Worm (Caenorhabditis elegans) whole organism, L4 larva: ENCODE data around the gene R160.13.

ENCODE experiments used
- ctbp-1 ChIP-seq: fragments of 200-800 bp; sonication (Bioruptor generic); IDR thresholded peaks from 2 replicates; pipeline ENCODE4 v1.3.6; 2022; ENCODE audit warnings: missing genetic modification reagents, missing genetic modification characterization, missing compliant biosample characterization
- dpl-1 ChIP-seq: fragments of 150-350 bp; optimal IDR thresholded peaks from 2 replicates; lab custom pipeline; 2014; ENCODE audit warnings: missing biosample characterization, missing genetic modification reagents, missing genetic modification characterization
- jun-1 ChIP-seq: fragments of 150-350 bp; optimal IDR thresholded peaks from 2 replicates; lab custom pipeline; 2014; ENCODE audit warnings: missing biosample characterization, missing genetic modification reagents, missing genetic modification characterization
- mdl-1 ChIP-seq, 2 experiments: fragments of 150-350 bp in 1 of 2; sonication (generic microtip) in 1 of 2; optimal IDR thresholded peaks; 2 replicates each; lab custom pipeline; 2014 to 2017; ENCODE audit warnings: missing biosample characterization in 2 of 2, missing genetic modification characterization in 2 of 2
- skn-1 ChIP-seq: fragments of 150-350 bp; optimal IDR thresholded peaks from 2 replicates; lab custom pipeline; 2014; ENCODE audit warnings: missing biosample characterization, missing genetic modification characterization
- unc-62 ChIP-seq, 3 experiments: fragments of 150-350 bp in 1 of 3; sonication (generic microtip); optimal IDR thresholded peaks in 2 of 3; peaks in 1 of 3; 1 replicate in 1 of 3; 2 replicates in 2 of 3; lab custom pipeline; 2014 to 2017; ENCODE audit warnings: missing biosample characterization in 3 of 3, missing genetic modification characterization in 3 of 3, missing genetic modification reagents in 3 of 3, missing genotype in 1 of 3

- peak in 1 of 2 experiments; percentile 67 for TF ChIP-seq unc-62 (GFP tag; optimal IDR thresholded peaks at IDR 0.05 in 1 of 2; lab: Kevin White, UChicago)
- TF ChIP-seq unc-62 (tag; optimal IDR thresholded peaks at IDR 0.05; lab: Kevin White, UChicago), result no peak
- peak; percentile 71 for TF ChIP-seq jun-1 (tag; lab: Kevin White, UChicago)
- peak; percentile 0 to 50 for TF ChIP-seq mdl-1 (tag; optimal IDR thresholded peaks at IDR 0.05; lab: Kevin White, UChicago)
- peak; percentile 44 for TF ChIP-seq dpl-1 (GFP tag; lab: Kevin White, UChicago)
- TF ChIP-seq ctbp-1, result 0 out of 2 replicates have a peak, but pooled peaks have one; percentile 32
- no peak for TF ChIP-seq skn-1 (tag; lab: Kevin White, UChicago)
These were observed 23.9 kb upstream of the R160.13 start for ce11 chrX:4395073-4395850.
